Fruit fly (Drosophila melanogaster) S2 (cell line): ENCODE data around the gene CG13947.

Experiments used
- CG8478 ChIP-seq: fragments of >200 bp; optimal IDR thresholded peaks from 2 replicates; lab custom pipeline; 2018
- CTCF ChIP-seq, 2 experiments: fragments of >200 bp; optimal IDR thresholded peaks; 2 replicates each; lab custom pipeline; 2018

DNA sequence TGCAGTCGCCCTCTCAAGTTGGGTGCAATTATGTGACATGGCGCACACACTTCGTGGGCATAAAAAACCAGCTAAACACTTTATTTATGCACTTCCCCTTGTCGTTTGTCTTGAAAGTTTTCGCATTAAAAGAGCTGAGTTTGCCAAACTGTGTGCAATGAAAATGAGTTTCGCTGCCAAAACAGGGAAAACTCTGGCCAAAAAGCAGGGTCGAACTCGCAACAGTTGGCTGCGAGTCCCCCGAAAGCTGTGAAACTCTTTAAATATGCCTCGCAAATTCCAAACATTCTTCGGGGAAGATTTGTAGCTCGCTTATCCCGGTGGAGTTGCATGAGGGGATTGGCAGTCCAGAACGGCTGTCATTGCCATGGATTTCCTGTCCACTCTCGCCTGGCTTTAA, 1.2 kb downstream of the CG13947 start, which contains the start of gene Gr21a:
- TF ChIP-seq CG8478 (no peak), CTCF (optimal IDR thresholded peaks at IDR 0.05; lab: Kevin White, UChicago) (no peak)
